Worm (Caenorhabditis elegans): ENCODE data around the gene fubl-2.

The fubl-2 gene

ce11 chrIII:7087691-7088323 lies at the start of gene fubl-2:
TSS of gene fubl-2 (minus strand) at chrIII:7087741.
- TF ChIP-seq lin-35 (GFP tag; optimal IDR thresholded peaks at IDR 0.05) (peak; percentile 53 to 69), nhr-20 (tag; optimal IDR thresholded peaks at IDR 0.05) (peak; percentile 74), efl-3 (GFP tag; optimal IDR thresholded peaks at IDR 0.05) (no peak), nhr-76 (tag; optimal IDR thresholded peaks at IDR 0.05) (no peak), ets-5 (GFP tag; IDR thresholded peaks at IDR 0.05) (no peak), nhr-85 (tag) (peak; percentile 87), irx-1 (tag; optimal IDR thresholded peaks at IDR 0.05) (peak; percentile 51), unc-130 (tag; optimal IDR thresholded peaks at IDR 0.05) (no peak), grh-1 (GFP tag; IDR thresholded peaks at IDR 0.05) (no peak), egl-13 (tag; optimal IDR thresholded peaks at IDR 0.05) (peak; percentile 73), nhr-84 (tag; optimal IDR thresholded peaks at IDR 0.05) (no peak), snu-23 (GFP tag; optimal IDR thresholded peaks at IDR 0.05) (peak; percentile 71), dpl-1 (GFP tag; optimal IDR thresholded peaks at IDR 0.05) (peak; percentile 53 to 71 (median 54)), ceh-90 (tag; optimal IDR thresholded peaks at IDR 0.05) (peak; percentile 52), nhr-11 (tag; optimal IDR thresholded peaks at IDR 0.05) (no peak), aly-2 (tag; optimal IDR thresholded peaks at IDR 0.05) (no peak), blmp-1 (tag; optimal IDR thresholded peaks at IDR 0.05) (peak; percentile 34), tbx-2 (tag; optimal IDR thresholded peaks at IDR 0.05) (peak; percentile 67), ztf-11 (tag; optimal IDR thresholded peaks at IDR 0.05) (peak in 1 of 2 experiments; percentile 68), lin-39 (tag; optimal IDR thresholded peaks at IDR 0.05) (no peak), C16A3.4 (tag; optimal IDR thresholded peaks at IDR 0.05) (peak; percentile 43), ces-1 (GFP tag; optimal IDR thresholded peaks at IDR 0.05) (no peak), ztf-4 (tag; optimal IDR thresholded peaks at IDR 0.05) (no peak), elt-2 (tag; optimal IDR thresholded peaks at IDR 0.05) (no peak), nhr-71 (tag; optimal IDR thresholded peaks at IDR 0.05) (peak; percentile 83), alr-1 (tag; optimal IDR thresholded peaks at IDR 0.05; ENCODE audit: borderline replicate concordance) (no peak), mep-1 (tag; optimal IDR thresholded peaks at IDR 0.05) (peak; percentile 51), elt-3 (tag; optimal IDR thresholded peaks at IDR 0.05) (peak in 1 of 6 experiments; percentile 38), lir-3 (tag; optimal IDR thresholded peaks at IDR 0.05; ENCODE audit: poor library complexity) (peak; percentile 86), pqm-1 (tag; optimal IDR thresholded peaks at IDR 0.05) (no peak), fkh-10 (GFP tag; optimal IDR thresholded peaks at IDR 0.05) (no peak), lin-14 (GFP tag; optimal IDR thresholded peaks at IDR 0.05) (peak; percentile 83), dsc-1 (tag; optimal IDR thresholded peaks at IDR 0.05) (peak; percentile 79), xbp-1 (tag; optimal IDR thresholded peaks at IDR 0.05) (peak; percentile 74), zag-1 (tag; optimal IDR thresholded peaks at IDR 0.05) (no peak), zip-4 (GFP tag; optimal IDR thresholded peaks at IDR 0.05) (no peak), Y116A8C.19 (tag; optimal IDR thresholded peaks at IDR 0.05; ENCODE audit: borderline replicate concordance) (no peak), fkh-8 (tag; optimal IDR thresholded peaks at IDR 0.05) (peak; percentile 65), fos-1 (tag; optimal IDR thresholded peaks at IDR 0.05) (peak; percentile 19), jun-1 (tag; optimal IDR thresholded peaks at IDR 0.05) (no peak), unc-86 (tag; optimal IDR thresholded peaks at IDR 0.05) (peak; percentile 43), hpl-2 (GFP tag; optimal IDR thresholded peaks at IDR 0.05) (no peak), sptf-1 (tag; optimal IDR thresholded peaks at IDR 0.05) (no peak), nhr-28 (tag; optimal IDR thresholded peaks at IDR 0.05) (no peak), nhr-12 (tag; optimal IDR thresholded peaks at IDR 0.05) (no peak), ceh-8 (GFP tag; optimal IDR thresholded peaks at IDR 0.05) (no peak), C34B4.2 (tag; optimal IDR thresholded peaks at IDR 0.05) (no peak), lin-15B (tag; optimal IDR thresholded peaks at IDR 0.05) (peak; percentile 66), lin-13 (GFP tag; optimal IDR thresholded peaks at IDR 0.05) (peak; percentile 32), vab-15 (tag; optimal IDR thresholded peaks at IDR 0.05) (peak; percentile 51), nhr-77 (tag; optimal IDR thresholded peaks at IDR 0.05) (peak; percentile 20), lsy-2 (tag; optimal IDR thresholded peaks at IDR 0.05) (peak; percentile 76 to 77), fkh-4 (tag; optimal IDR thresholded peaks at IDR 0.05; ENCODE audit: borderline replicate concordance) (peak; percentile 54)
